Worm (Caenorhabditis elegans) whole organism, L2 larva: ENCODE data around the gene glr-6.
"Not testable (repeated sequence)": the region's sequence is repeated elsewhere in the genome, so short reads cannot be mapped to it uniquely, and the experiment has no call there.

ENCODE experiments used
- C34F6.9 ChIP-seq: fragments of 150-350 bp; optimal IDR thresholded peaks from 2 replicates; lab custom pipeline; 2014; ENCODE audit warnings: missing biosample characterization, missing genetic modification characterization
- F13H6.1 ChIP-seq: sonication (generic microtip); optimal IDR thresholded peaks from 2 replicates; lab custom pipeline; 2016; ENCODE audit warnings: missing genetic modification characterization, missing compliant biosample characterization
- R02D3.7 ChIP-seq: fragments of 150-350 bp; optimal IDR thresholded peaks from 2 replicates; lab custom pipeline; 2014; ENCODE audit warnings: missing biosample characterization, missing genetic modification characterization
- Y55F3AM.14 ChIP-seq: fragments of 200-800 bp; sonication (Bioruptor generic); optimal IDR thresholded peaks from 2 replicates; lab custom pipeline; 2018; ENCODE audit warnings: mild to moderate bottlenecking, missing genetic modification characterization, missing compliant biosample characterization
- ZK546.5 ChIP-seq: sonication (generic microtip); optimal IDR thresholded peaks from 2 replicates; lab custom pipeline; 2017; ENCODE audit warnings: missing biosample characterization, missing genetic modification characterization
- aly-2 ChIP-seq: fragments of 150-350 bp; optimal IDR thresholded peaks from 2 replicates; lab custom pipeline; 2014; ENCODE audit warnings: missing biosample characterization, missing genetic modification characterization
- ama-1 ChIP-seq: fragments of 150-350 bp; optimal IDR thresholded peaks from 2 replicates; lab custom pipeline; 2018; ENCODE audit warnings: inconsistent platforms
- blmp-1 ChIP-seq: sonication (generic microtip); optimal IDR thresholded peaks from 2 replicates; lab custom pipeline; 2017; ENCODE audit warnings: missing genetic modification characterization, mild to moderate bottlenecking, missing compliant biosample characterization, antibody characterized with exemption, moderate library complexity; ENCODE audit not compliant: insufficient read depth
- ceh-16 ChIP-seq: fragments of 150-350 bp; optimal IDR thresholded peaks from 2 replicates; lab custom pipeline; 2014; ENCODE audit warnings: missing biosample characterization, missing genetic modification characterization
- ceh-82 ChIP-seq: fragments of 150-350 bp; optimal IDR thresholded peaks from 2 replicates; lab custom pipeline; 2014; ENCODE audit warnings: missing biosample characterization, missing genetic modification characterization
- dmd-4 ChIP-seq: sonication (generic microtip); optimal IDR thresholded peaks from 2 replicates; lab custom pipeline; 2017; ENCODE audit warnings: missing biosample characterization, missing genetic modification characterization
- egl-27 ChIP-seq: sonication (generic microtip); optimal IDR thresholded peaks from 3 replicates; lab custom pipeline; 2017; ENCODE audit warnings: missing biosample characterization, missing genetic modification reagents, missing genetic modification characterization
- elt-1 ChIP-seq: fragments of 150-350 bp; optimal IDR thresholded peaks from 2 replicates; lab custom pipeline; 2014; ENCODE audit warnings: missing biosample characterization, missing genetic modification characterization
- elt-3 ChIP-seq: sonication (generic microtip); optimal IDR thresholded peaks from 2 replicates; lab custom pipeline; 2017; ENCODE audit warnings: missing biosample characterization, missing genetic modification characterization
- fos-1 ChIP-seq: fragments of 150-350 bp; optimal IDR thresholded peaks from 2 replicates; lab custom pipeline; 2014; ENCODE audit warnings: missing biosample characterization, missing genetic modification characterization
- lin-13 ChIP-seq: fragments of 150-350 bp; optimal IDR thresholded peaks from 2 replicates; lab custom pipeline; 2014; ENCODE audit warnings: missing biosample characterization, missing genetic modification reagents, missing genetic modification characterization
- lin-39 ChIP-seq: fragments of 150-350 bp; optimal IDR thresholded peaks from 2 replicates; lab custom pipeline; 2014; ENCODE audit warnings: missing biosample characterization, missing genetic modification reagents, missing genetic modification characterization
- lsy-2 ChIP-seq, 2 experiments: fragments of 150-350 bp in 1 of 2; sonication (generic microtip) in 1 of 2; optimal IDR thresholded peaks; 2 replicates each; lab custom pipeline; 2014 to 2017; ENCODE audit warnings: missing biosample characterization in 2 of 2, missing genetic modification characterization in 2 of 2
- mdl-1 ChIP-seq, 2 experiments: fragments of 150-350 bp in 1 of 2; sonication (generic microtip) in 1 of 2; optimal IDR thresholded peaks; 2 replicates each; lab custom pipeline; 2017; ENCODE audit warnings: missing biosample characterization in 2 of 2, missing genetic modification characterization in 2 of 2
- nhr-10 ChIP-seq: sonication (generic microtip); optimal IDR thresholded peaks from 2 replicates; lab custom pipeline; 2017; ENCODE audit warnings: missing biosample characterization, missing genetic modification characterization
- nhr-129 ChIP-seq: fragments of 150-350 bp; optimal IDR thresholded peaks from 2 replicates; lab custom pipeline; 2014; ENCODE audit warnings: missing biosample characterization, missing genetic modification characterization
- nhr-237 ChIP-seq: fragments of 150-350 bp; optimal IDR thresholded peaks from 2 replicates; lab custom pipeline; 2014; ENCODE audit warnings: missing biosample characterization, missing genetic modification characterization
- nhr-6 ChIP-seq: fragments of 150-350 bp; optimal IDR thresholded peaks from 2 replicates; lab custom pipeline; 2014; ENCODE audit warnings: missing biosample characterization, missing genetic modification characterization
- nhr-77 ChIP-seq: fragments of 150-350 bp; optimal IDR thresholded peaks from 2 replicates; lab custom pipeline; 2014; ENCODE audit warnings: missing biosample characterization, missing genetic modification characterization
- sem-4 ChIP-seq: fragments of 150-350 bp; optimal IDR thresholded peaks from 2 replicates; lab custom pipeline; 2014; ENCODE audit warnings: missing biosample characterization, missing genetic modification reagents, missing genetic modification characterization
- skn-1 ChIP-seq: sonication (generic microtip); optimal IDR thresholded peaks from 2 replicates; lab custom pipeline; 2017; ENCODE audit warnings: missing biosample characterization, missing genetic modification characterization
- sma-3 ChIP-seq: sonication (generic microtip); optimal IDR thresholded peaks from 2 replicates; lab custom pipeline; 2016; ENCODE audit warnings: missing genetic modification reagents, missing genetic modification characterization, missing compliant biosample characterization
- sma-9 ChIP-seq, 2 experiments: fragments of 150-350 bp in 1 of 2; sonication (generic microtip) in 1 of 2; optimal IDR thresholded peaks; 2 replicates each; lab custom pipeline; 2014 to 2016; ENCODE audit warnings: missing genetic modification characterization in 2 of 2, mild to moderate bottlenecking in 1 of 2, missing biosample characterization in 1 of 2, missing compliant biosample characterization in 1 of 2, missing genetic modification reagents in 1 of 2, moderate library complexity in 1 of 2
- snpc-4 ChIP-seq: fragments of 150-350 bp; optimal IDR thresholded peaks from 2 replicates; lab custom pipeline; 2014; ENCODE audit warnings: missing biosample characterization, missing genetic modification characterization
- unc-39 ChIP-seq: fragments of 150-350 bp; optimal IDR thresholded peaks from 2 replicates; lab custom pipeline; 2014; ENCODE audit warnings: missing biosample characterization, missing genetic modification characterization
- unc-55 ChIP-seq: fragments of 150-350 bp; sonication (generic microtip); optimal IDR thresholded peaks from 3 replicates; lab custom pipeline; 2014; ENCODE audit warnings: missing biosample characterization, missing genetic modification reagents, missing genetic modification characterization
- ztf-1 ChIP-seq: fragments of 200-800 bp; sonication (Bioruptor generic); conservative IDR thresholded peaks from 2 replicates; pipeline ENCODE4 v1.3.6; 2022; ENCODE audit warnings: missing genetic modification characterization, missing compliant biosample characterization
- ztf-11 ChIP-seq: sonication (generic microtip); optimal IDR thresholded peaks from 2 replicates; lab custom pipeline; 2017; ENCODE audit warnings: missing biosample characterization, missing genetic modification characterization

Gene glr-6

DNA sequence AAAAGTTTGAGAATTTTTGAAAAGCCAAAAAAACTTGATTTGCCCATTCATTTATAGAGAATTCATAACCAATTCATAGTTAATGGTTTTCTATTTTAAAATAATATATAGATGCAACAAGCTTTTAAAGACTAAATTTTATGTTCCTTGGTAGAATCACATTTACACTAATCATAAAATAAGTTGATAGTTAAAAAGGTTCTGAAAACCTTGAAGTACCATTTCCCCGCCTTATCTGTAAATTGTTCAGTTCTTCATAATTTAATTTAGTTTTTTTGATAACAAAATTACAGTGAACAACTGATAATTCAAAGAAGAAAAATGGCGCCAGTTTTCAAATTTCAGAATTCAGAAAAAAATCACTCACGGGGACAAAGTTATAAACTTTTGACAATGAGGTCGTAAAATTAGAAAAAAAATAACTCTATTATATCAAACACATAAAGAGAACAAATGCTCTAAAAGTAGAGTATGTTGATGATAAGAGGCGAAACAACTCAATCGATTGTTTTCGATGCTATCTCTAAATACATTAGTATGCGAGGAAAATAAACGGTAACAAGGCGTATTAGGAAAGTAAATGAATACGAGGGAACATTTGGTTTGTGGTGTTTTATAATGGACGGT, 44.8 kb upstream of the glr-6 start, which contains the start of gene F41C6.7:
F41C6.7 (minus strand) TSS at position 51 of the 627 bp plus-strand sequence.
- peak; percentile 23 for TF ChIP-seq fos-1
- no peak for TF ChIP-seq ZK546.5

DNA sequence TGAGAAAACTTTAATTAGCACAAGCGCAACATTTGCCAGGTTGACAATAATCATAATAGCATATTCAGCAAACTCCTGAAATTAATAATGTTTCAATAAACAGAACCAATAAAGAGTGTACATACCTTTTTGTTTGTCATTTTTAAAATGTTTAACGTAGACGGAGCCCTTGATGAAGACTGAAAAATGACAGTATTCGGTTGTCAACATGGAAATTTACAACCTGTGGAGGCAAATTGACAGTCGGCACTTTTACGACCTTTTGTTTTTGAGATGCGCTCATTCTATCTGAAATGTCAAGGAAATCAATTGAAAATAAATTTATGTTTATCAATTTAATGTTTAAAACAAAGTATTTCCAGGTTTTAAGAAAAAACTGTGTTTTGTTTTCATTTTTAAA, 43.9 kb upstream of the glr-6 start:
- TF ChIP-seq sma-9 (GFP tag; optimal IDR thresholded peaks at IDR 0.05; lab: Kevin White, UChicago) (no peak), sma-9 (tag; optimal IDR thresholded peaks at IDR 0.05; lab: Kevin White, UChicago) (no peak), egl-27 (tag; lab: Kevin White, UChicago) (no peak), dmd-4 (no peak), F13H6.1 (tag; lab: Kevin White, UChicago) (no peak), snpc-4 (tag; lab: Kevin White, UChicago) (no peak), elt-1 (tag; lab: Kevin White, UChicago) (no peak), lin-13 (GFP tag; lab: Kevin White, UChicago) (no peak), unc-55 (no peak), ceh-82 (no peak), ceh-16 (tag; lab: Kevin White, UChicago) (no peak), nhr-129 (tag; lab: Kevin White, UChicago) (no peak), mdl-1 (tag; optimal IDR thresholded peaks at IDR 0.05; lab: Kevin White, UChicago) (no peak), blmp-1 (tag; lab: Kevin White, UChicago) (no peak), ztf-1 (GFP tag; lab: Robert Waterston, UW) (no peak)

DNA sequence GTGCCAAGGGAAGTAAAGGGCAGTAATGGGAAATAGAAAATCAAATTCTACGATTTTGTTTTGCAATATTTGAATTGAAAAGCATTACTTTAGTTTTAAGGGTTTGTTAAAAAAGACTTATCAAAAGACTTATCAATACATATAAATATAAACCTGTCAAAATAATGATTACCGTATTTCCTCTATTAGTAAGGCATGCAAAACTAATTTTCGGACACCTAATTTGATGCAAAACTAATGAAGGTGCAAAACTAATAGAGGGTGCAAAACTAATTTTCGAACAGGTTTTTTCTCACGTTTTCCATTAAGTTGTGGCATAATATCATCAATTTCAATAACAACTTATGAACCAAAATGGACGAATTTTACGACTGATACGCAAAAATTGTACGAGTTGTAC, 41.3 kb upstream of the glr-6 start, which contains the start of gene F41C6.6:
F41C6.6 (minus strand) TSS at position 101 of the 400 bp plus-strand sequence.
- not testable (repeated sequence) for TF ChIP-seq blmp-1 (tag; lab: Kevin White, UChicago); sma-3; ztf-11

DNA sequence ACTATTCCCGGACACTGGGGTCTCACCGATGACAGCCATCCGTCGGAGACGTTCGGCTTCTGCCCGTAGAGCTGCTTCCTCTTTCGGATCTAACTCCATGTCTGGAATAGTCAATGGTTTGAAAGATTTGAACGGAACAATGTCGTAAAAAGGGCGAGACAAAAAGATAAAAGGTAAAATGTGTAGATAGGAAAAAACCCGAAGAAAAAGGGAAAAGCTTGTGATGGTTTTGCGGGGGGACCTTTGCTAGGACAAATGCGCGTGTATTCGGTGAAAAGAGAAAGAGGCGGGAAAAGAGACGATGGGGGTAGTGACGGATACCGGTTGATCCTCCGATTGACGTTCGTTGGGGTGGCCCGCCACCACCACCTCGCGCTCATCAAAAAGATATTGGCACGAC, 36.9 kb upstream of the glr-6 start, which contains the start of gene col-173:
col-173 (minus strand) TSS at position 101 of the 400 bp plus-strand sequence.
- TF ChIP-seq lin-13 (GFP tag; lab: Kevin White, UChicago) (no peak), F13H6.1 (tag; lab: Kevin White, UChicago) (no peak), nhr-77 (tag; lab: Kevin White, UChicago) (no peak), R02D3.7 (tag; lab: Kevin White, UChicago) (no peak), sem-4 (no peak)

DNA sequence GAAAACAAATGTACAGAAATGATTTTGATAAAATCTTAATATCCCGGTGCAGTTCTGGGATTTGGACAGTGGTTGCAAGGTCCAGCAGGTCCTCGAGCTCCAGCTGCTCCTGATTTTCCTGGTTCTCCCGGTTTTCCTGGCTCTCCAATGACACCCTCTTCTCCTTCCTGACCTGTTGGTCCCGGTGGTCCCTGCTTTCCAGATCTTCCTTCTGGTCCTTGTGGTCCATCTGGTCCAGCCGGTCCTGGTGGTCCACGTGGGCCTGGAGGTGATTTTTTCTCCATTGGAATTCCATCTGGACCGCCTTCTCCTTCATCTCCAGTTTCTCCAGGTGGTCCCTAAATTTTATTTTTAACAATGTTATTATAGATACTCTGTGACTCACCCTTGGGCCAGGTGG, 34.8 kb upstream of the glr-6 start:
- no peak for TF ChIP-seq sem-4

DNA sequence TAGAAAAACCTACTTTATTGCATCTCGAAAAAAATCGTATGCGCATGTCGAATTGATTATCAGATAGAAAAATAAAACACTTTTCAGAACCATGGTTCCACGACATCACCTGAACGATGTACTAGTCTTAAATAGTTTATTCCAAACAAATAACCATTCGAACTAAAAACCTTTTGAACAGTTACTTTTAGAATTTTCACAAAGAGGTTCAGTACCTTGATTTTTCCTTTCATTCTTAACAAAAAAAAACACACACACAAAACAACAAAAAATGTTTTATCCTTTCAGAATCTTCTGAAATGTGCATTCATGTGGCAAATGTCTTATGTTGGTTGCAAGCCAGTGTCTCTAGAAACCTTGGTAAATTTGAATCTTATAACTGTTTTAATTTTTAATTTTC, 34.2 kb upstream of the glr-6 start, which contains the start of gene F41C6.4:
F41C6.4 (minus strand) TSS at position 101 of the 400 bp plus-strand sequence.
- TF ChIP-seq unc-39 (tag; lab: Kevin White, UChicago) (no peak), Y55F3AM.14 (GFP tag; lab: Kevin White, UChicago) (no peak), egl-27 (tag; lab: Kevin White, UChicago) (no peak), ztf-1 (GFP tag; lab: Robert Waterston, UW) (no peak), nhr-6 (tag; lab: Kevin White, UChicago) (no peak), unc-55 (no peak), ztf-11 (no peak), lin-39 (tag; lab: Kevin White, UChicago) (no peak), nhr-10 (tag; lab: Kevin White, UChicago) (no peak), nhr-129 (tag; lab: Kevin White, UChicago) (no peak), ZK546.5 (no peak), aly-2 (no peak), nhr-237 (tag; lab: Kevin White, UChicago) (no peak), skn-1 (tag; lab: Kevin White, UChicago) (no peak), C34F6.9 (tag; lab: Kevin White, UChicago) (no peak), sem-4 (no peak), ama-1 (no peak), ceh-16 (tag; lab: Kevin White, UChicago) (no peak), elt-3 (tag; lab: Kevin White, UChicago) (no peak), lsy-2 (tag; optimal IDR thresholded peaks at IDR 0.05; lab: Kevin White, UChicago) (no peak)
